Worm (Caenorhabditis elegans): Measurements from ENCODE around the gene rgs-11.
"Not testable (repeated sequence)": the region's sequence is repeated elsewhere in the genome, so short reads cannot be mapped to it uniquely, and the experiment has no call there.

- TF ChIP-seq ztf-29 (GFP tag; IDR thresholded peaks at IDR 0.05); T22C8.4 (GFP tag; IDR thresholded peaks at IDR 0.05); flt-1 (GFP tag; IDR thresholded peaks at IDR 0.05); med-1 (GFP tag; optimal IDR thresholded peaks at IDR 0.05; ENCODE audit: insufficient read depth): not testable (repeated sequence)
These were observed 2.2 kb downstream of the rgs-11 start, which contains the start of gene F20D1.22 for ce11 chrX:14966515-14966914.
